Worm (Caenorhabditis elegans): ENCODE data around the gene T28A11.20.

ce11 chrV:3227373-3227772, 45.7 kb downstream of the T28A11.20 start, which contains the start of gene K08D9.2:
- TF ChIP-seq flt-1 (GFP tag; IDR thresholded peaks at IDR 0.05) (no peak), cog-1 (tag; optimal IDR thresholded peaks at IDR 0.05) (no peak), T22C8.4 (GFP tag; IDR thresholded peaks at IDR 0.05) (no peak), med-1 (GFP tag; optimal IDR thresholded peaks at IDR 0.05; ENCODE audit: insufficient read depth) (no peak), tab-1 (GFP tag; IDR thresholded peaks at IDR 0.05) (no peak), ztf-29 (GFP tag; IDR thresholded peaks at IDR 0.05) (no peak)
